Fruit fly (Drosophila melanogaster): ENCODE data around the gene CG9855.
A peak's percentile ranks its signal among the peaks of the same experiment; 100 is the strongest.

CG9855 gene

dm6 chr3R:4428585-4429464 lies 31.1 kb upstream of the CG9855 start, which contains the start of gene srl:
Gene srl (minus strand): TSS chr3R:4429335.
- TF ChIP-seq gl (tag; optimal IDR thresholded peaks at IDR 0.05) (no peak), CG9948 (tag; optimal IDR thresholded peaks at IDR 0.05) (no peak), CG32121 (GFP tag; IDR thresholded peaks at IDR 0.05) (0 out of 2 replicates have a peak, but pooled peaks have one; percentile 14)

dm6 chr3R:4426730-4427129 lies 29.1 kb upstream of the CG9855 start, which contains the start of gene CG31525:
Gene CG31525 (plus strand): TSS chr3R:4427030.
- TF ChIP-seq CG14655 (GFP tag; optimal IDR thresholded peaks at IDR 0.05) (no peak), CG17806 (tag; optimal IDR thresholded peaks at IDR 0.05) (no peak), CG34367 (tag; optimal IDR thresholded peaks at IDR 0.05) (no peak), Snoo (tag; optimal IDR thresholded peaks at IDR 0.05) (no peak), D1 (tag; optimal IDR thresholded peaks at IDR 0.05) (no peak), fd96Ca (GFP tag; IDR thresholded peaks at IDR 0.05) (no peak), CG10348 (GFP tag; IDR thresholded peaks at IDR 0.05) (no peak), gl (tag; optimal IDR thresholded peaks at IDR 0.05) (no peak), CG13204 (GFP tag; optimal IDR thresholded peaks at IDR 0.05) (no peak), CG9948 (tag; optimal IDR thresholded peaks at IDR 0.05) (no peak), CG8159 (tag; optimal IDR thresholded peaks at IDR 0.05) (no peak), rn (GFP tag; IDR thresholded peaks at IDR 0.05) (no peak), CG32121 (GFP tag; IDR thresholded peaks at IDR 0.05) (no peak), CG12605 (GFP tag; IDR thresholded peaks at IDR 0.05) (no peak), CG4496 (GFP tag; IDR thresholded peaks at IDR 0.05) (no peak), CG8301 (tag; optimal IDR thresholded peaks at IDR 0.05) (no peak), CG15710 (tag; optimal IDR thresholded peaks at IDR 0.05) (no peak)

DNA sequence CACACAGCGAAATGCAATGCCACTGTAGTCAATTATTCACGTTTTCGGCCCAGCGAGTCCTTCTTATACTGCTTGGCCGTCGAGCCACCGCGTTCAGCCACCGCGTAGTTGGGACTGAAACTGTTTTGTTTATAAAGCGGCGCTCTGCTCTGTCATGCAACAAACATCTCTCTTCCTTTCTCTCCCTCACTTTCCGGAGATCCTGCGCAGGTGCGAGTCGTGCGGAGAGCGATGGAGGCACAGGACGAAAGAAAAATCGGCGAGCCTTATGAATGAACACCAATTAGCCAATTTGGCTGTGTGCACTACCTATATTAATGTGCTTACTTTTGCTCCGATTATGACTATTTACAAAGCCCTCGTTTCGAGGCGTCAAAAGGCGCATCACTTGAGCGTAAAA lies 21.8 kb upstream of the CG9855 start, which contains the start of gene CG32944:
Gene CG32944, minus strand, starts transcription at position 97 of the 400 bp plus-strand sequence.
- TF ChIP-seq CG9948 (tag; optimal IDR thresholded peaks at IDR 0.05) (no peak), gl (tag; optimal IDR thresholded peaks at IDR 0.05) (no peak), fd96Ca (GFP tag; IDR thresholded peaks at IDR 0.05) (no peak), CG8301 (tag; optimal IDR thresholded peaks at IDR 0.05) (no peak), CG4496 (GFP tag; IDR thresholded peaks at IDR 0.05) (no peak), CG15710 (tag; optimal IDR thresholded peaks at IDR 0.05) (no peak), EcR (GFP tag; optimal IDR thresholded peaks at IDR 0.05) (no peak), CG32121 (GFP tag; IDR thresholded peaks at IDR 0.05) (no peak), CG10348 (GFP tag; IDR thresholded peaks at IDR 0.05) (no peak), Pif1B (GFP tag; optimal IDR thresholded peaks at IDR 0.05) (no peak), CG8159 (tag; optimal IDR thresholded peaks at IDR 0.05) (no peak), CG17806 (tag; optimal IDR thresholded peaks at IDR 0.05) (no peak), D1 (tag; optimal IDR thresholded peaks at IDR 0.05) (no peak)

DNA sequence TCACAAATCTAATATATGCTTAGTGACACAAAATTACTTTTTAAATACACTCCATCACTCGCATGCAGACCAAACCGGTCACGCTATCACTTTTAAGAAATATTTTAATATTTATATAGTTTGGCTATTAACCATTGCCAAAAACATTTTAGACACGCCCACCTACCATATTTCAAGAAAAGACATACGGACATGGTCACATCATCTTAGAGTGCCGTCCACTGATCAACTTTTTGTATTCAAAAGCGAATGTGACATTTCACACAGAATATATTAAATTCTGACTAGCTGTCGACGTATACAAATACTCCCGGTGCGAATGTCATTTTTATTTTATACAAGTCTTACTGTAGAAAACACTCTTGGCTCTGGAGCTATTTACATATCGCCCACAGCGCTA lies 18.5 kb upstream of the CG9855 start, which contains the start of gene CG31528:
Gene CG31528, plus strand, starts transcription at position 301 of the 400 bp plus-strand sequence.
- TF ChIP-seq CG32121 (GFP tag; IDR thresholded peaks at IDR 0.05) (no peak), Ets98B (GFP tag; IDR thresholded peaks at IDR 0.05) (no peak), D1 (tag; optimal IDR thresholded peaks at IDR 0.05) (no peak), rn (GFP tag; IDR thresholded peaks at IDR 0.05) (no peak), CG8159 (tag; optimal IDR thresholded peaks at IDR 0.05) (no peak), CG34367 (tag; optimal IDR thresholded peaks at IDR 0.05) (no peak), Pif1A (GFP tag; optimal IDR thresholded peaks at IDR 0.05) (no peak)

DNA sequence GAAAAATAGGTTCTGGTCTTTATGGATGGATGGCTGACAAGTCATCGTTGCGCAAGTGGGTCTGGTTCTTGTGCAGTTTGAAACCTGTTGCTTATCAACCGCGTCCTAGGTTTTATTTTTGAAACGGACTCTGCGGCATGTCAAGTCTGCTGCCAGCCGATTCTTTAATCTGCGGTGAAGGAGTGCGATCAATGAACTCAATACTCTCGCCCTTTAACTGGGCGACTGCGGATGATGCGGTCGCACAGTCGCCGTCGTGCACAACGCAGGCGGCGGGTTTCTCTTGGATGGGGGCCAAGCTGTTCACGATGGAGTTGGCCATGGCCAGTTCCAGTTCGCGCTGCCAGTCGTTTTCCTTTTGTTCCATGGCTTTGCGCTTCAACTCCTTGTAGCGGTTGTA lies 9.7 kb upstream of the CG9855 start:
- TF ChIP-seq EcR (GFP tag; optimal IDR thresholded peaks at IDR 0.05) = peak; percentile 96
- no peak for TF ChIP-seq D1 (tag; optimal IDR thresholded peaks at IDR 0.05)
- TF ChIP-seq CG13204 (GFP tag; optimal IDR thresholded peaks at IDR 0.05) = peak; percentile 46

dm6 chr3R:4403706-4404392 lies 6.2 kb upstream of the CG9855 start:
- peak; percentile 8 for TF ChIP-seq CG9948 (tag; optimal IDR thresholded peaks at IDR 0.05)
- no peak for TF ChIP-seq Snoo (tag; optimal IDR thresholded peaks at IDR 0.05)
- no peak for TF ChIP-seq CG32121 (GFP tag; IDR thresholded peaks at IDR 0.05)
- 0 out of 3 replicates have a peak, but pooled peaks have one; percentile 30 for TF ChIP-seq fd96Ca (GFP tag; IDR thresholded peaks at IDR 0.05)
- peak; percentile 8 for TF ChIP-seq CG8301 (tag; optimal IDR thresholded peaks at IDR 0.05)
- TF ChIP-seq CG4496 (GFP tag; IDR thresholded peaks at IDR 0.05) = no peak
- TF ChIP-seq Pif1B (GFP tag; optimal IDR thresholded peaks at IDR 0.05) = peak; percentile 15
- no peak for TF ChIP-seq rn (GFP tag; IDR thresholded peaks at IDR 0.05)
- TF ChIP-seq CG13204 (GFP tag; optimal IDR thresholded peaks at IDR 0.05) = no peak
- TF ChIP-seq D1 (tag; optimal IDR thresholded peaks at IDR 0.05) = no peak
- peak; percentile 1 for TF ChIP-seq CG15710 (tag; optimal IDR thresholded peaks at IDR 0.05)
- peak; percentile 77 for TF ChIP-seq EcR (GFP tag; optimal IDR thresholded peaks at IDR 0.05)
- TF ChIP-seq gl (tag; optimal IDR thresholded peaks at IDR 0.05) = no peak
- no peak for TF ChIP-seq CG34367 (tag; optimal IDR thresholded peaks at IDR 0.05)
- no peak for TF ChIP-seq Ets98B (GFP tag; IDR thresholded peaks at IDR 0.05)
- TF ChIP-seq Pif1A (GFP tag; optimal IDR thresholded peaks at IDR 0.05) = no peak
- TF ChIP-seq CG17806 (tag; optimal IDR thresholded peaks at IDR 0.05) = peak; percentile 10
- no peak for TF ChIP-seq CG8159 (tag; optimal IDR thresholded peaks at IDR 0.05)
- no peak for TF ChIP-seq CG10348 (GFP tag; IDR thresholded peaks at IDR 0.05)
- TF ChIP-seq CG12605 (GFP tag; IDR thresholded peaks at IDR 0.05) = no peak
- TF ChIP-seq CG14655 (GFP tag; optimal IDR thresholded peaks at IDR 0.05) = no peak

Data from whole organism, pupa.